Worm (Caenorhabditis elegans) whole organism, L4/young adult: ENCODE measurements around the gene unc-49.

Experiments used
- W03F9.2 ChIP-seq: fragments of 150-350 bp; optimal IDR thresholded peaks from 2 replicates; lab custom pipeline; 2014; ENCODE audit warnings: missing biosample characterization, missing genetic modification characterization
- dao-5 ChIP-seq: sonication (generic microtip); optimal IDR thresholded peaks from 2 replicates; lab custom pipeline; 2016; ENCODE audit warnings: missing genotype, missing genetic modification characterization, moderate library complexity, missing compliant biosample characterization
- him-1 ChIP-seq: sonication (generic microtip); optimal IDR thresholded peaks from 2 replicates; lab custom pipeline; 2016; ENCODE audit warnings: missing genotype, missing genetic modification reagents, missing genetic modification characterization, missing compliant biosample characterization

unc-49 gene

DNA sequence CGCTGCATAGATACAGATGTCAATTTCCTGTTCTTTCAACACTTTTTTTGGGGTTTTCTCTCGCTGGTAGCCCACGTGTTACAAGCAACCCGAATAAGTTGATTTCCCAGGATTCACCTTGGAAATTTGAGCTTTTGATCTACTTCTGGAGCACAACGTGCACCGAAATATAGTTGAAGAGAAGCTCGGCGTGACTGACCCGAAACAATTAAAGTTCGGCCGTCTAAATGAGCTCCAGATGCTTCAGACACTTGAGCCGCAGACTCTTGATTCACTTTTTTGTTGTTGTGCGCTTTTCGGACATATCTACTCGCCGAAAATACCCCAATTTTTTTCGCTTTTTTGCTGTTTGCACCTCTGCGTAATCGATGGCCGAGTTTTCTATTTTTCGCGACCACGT lies 1.7 kb upstream of the unc-49 start:
- TF ChIP-seq him-1 (tag; lab: Kevin White, UChicago) (no peak), W03F9.2 (tag; lab: Kevin White, UChicago) (no peak), dao-5 (no peak)

DNA sequence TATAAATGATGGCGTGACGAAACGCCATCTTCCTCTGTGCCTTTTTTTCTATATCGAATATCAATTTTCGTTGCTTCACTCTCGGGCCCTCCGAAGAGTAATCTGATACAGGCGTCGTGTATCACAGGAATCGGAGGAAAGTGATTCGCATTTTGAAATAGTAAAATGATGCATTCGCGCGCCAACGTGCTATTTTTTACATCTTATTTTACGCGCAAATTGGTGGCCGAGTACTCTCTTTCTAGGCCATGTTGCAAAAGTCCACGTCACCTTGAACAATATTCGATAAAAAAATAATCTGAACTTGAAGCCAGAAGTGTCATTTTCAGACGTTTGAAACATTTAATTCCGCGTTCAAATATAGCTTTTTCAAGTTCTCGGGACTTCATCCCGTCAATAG lies 947 bp upstream of the unc-49 start:
- TF ChIP-seq him-1 (tag; lab: Kevin White, UChicago) (no peak), dao-5 (no peak), W03F9.2 (tag; lab: Kevin White, UChicago) (no peak)

DNA sequence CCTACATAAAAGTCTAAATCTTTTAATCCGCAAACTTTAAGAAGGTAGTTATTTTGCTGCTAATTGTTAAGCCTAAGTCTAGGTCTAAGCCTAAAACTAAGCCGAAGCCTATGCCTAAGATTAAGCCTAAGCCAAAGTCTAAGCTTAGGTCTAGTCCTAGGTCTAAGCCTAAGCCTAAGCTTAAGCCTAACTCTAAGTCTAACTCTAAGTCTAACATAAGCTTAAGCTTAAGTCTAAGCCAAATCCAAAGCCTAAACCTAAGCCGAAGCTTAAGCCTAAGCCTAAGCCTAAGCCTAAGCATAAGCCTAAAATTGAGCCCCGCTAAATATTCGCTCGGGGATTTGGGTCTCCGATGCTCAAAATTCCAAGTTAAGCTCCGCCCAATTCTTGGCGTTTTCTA lies 657 bp downstream of the unc-49 start:
- no peak for TF ChIP-seq him-1 (tag; lab: Kevin White, UChicago)
- TF ChIP-seq dao-5 = no peak
- no peak for TF ChIP-seq W03F9.2 (tag; lab: Kevin White, UChicago)

DNA sequence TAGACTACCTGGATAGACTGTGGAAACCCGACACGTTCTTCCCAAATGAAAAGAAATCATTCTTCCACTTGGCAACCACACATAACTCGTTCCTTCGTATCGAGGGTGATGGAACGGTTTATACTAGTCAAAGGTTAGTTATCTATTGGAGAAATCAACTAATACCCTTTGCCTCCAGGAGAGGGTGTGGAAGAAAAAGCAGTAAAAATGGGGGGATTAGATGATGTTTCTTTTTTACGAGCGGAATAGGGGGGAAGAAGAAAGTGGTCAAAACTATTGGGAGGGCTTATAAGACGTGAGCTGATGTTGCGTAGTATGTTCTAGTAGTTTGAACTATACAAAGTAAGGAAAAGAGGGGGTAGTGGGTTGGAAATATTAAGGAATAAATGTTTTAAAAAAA lies 2.5 kb downstream of the unc-49 start:
- TF ChIP-seq W03F9.2 (tag; lab: Kevin White, UChicago) (no peak), dao-5 (no peak), him-1 (tag; lab: Kevin White, UChicago) (no peak)

DNA sequence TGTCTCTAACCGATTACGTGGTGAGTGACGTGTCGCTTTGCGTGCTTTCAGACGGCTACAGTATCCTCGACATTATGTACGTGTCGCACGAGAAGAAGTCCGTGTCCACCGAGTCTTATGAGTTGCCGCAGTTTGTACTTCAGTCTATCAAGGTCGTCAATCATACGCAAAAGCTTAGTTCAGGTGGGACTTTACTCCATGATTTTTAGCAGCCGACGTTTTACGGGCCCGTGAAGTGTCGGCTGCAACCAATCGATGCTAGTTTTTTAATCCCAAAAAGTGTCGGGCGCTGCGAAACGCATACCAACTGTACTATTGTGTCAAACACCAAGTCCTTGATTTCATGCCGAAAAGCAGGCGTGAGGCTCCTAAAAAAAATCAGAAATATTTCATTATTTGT lies 4.3 kb downstream of the unc-49 start:
- TF ChIP-seq him-1 (tag; lab: Kevin White, UChicago) (no peak), W03F9.2 (tag; lab: Kevin White, UChicago) (no peak), dao-5 (no peak)

DNA sequence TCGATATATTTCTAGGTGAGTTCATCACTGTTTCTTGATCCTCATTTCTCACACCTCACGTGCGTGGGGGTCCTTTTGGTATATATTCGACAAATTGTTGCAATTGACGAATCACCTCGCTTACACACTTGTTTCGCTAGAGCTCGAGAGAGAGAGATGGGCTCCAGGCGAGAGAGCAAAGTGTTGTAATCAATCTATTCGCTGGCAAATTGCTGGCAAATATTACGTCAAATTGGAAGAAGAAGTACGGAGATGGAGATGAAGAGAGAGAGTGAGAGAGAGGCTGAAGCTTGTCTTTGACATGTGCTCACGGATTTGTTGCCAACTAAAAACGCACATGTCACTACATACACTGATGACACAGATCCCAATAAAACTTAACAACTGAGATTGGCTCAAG lies 5.4 kb downstream of the unc-49 start:
- no peak for TF ChIP-seq W03F9.2 (tag; lab: Kevin White, UChicago)
- TF ChIP-seq him-1 (tag; lab: Kevin White, UChicago) = no peak
- TF ChIP-seq dao-5 = no peak

DNA sequence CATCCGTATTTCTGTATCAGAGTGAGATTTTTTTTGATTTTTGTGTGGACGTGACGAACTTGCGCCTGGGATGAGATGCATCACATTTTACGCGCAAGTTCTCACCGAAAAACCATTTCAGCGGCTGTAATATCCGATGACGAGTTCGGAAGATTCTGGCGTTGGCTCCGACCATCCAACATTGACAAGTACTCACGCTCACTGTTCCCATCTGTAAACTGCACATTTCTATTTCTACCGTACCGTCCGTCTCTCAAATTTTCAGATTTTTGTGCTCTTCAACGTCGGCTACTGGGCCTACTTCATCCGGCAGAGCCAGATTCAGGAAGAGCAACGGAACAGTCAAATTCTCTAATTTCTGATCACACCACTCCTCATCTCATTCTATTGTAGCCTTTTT lies 6.9 kb downstream of the unc-49 start:
- TF ChIP-seq dao-5 (no peak), W03F9.2 (tag; lab: Kevin White, UChicago) (no peak)

DNA sequence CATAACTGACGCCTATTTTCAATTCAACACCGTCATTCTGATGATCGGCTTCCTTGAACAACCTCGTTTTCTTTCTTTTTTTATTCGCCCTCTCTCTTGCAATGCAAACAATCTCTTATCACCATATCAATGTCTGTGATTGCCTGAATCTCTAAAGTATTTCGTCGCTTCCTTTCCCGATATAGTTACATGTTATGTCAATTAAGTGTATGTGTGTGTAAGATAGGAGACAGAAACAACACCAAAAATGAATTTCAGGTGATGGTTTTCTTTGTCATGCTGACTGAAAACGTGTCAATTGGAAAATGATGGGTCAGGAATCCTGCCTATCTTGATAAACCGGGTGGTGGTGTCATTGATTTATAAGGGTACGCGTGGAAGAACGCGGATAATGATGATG lies 12.7 kb downstream of the unc-49 start:
- TF ChIP-seq W03F9.2 (tag; lab: Kevin White, UChicago) = no peak
- no peak for TF ChIP-seq dao-5
- no peak for TF ChIP-seq him-1 (tag; lab: Kevin White, UChicago)

DNA sequence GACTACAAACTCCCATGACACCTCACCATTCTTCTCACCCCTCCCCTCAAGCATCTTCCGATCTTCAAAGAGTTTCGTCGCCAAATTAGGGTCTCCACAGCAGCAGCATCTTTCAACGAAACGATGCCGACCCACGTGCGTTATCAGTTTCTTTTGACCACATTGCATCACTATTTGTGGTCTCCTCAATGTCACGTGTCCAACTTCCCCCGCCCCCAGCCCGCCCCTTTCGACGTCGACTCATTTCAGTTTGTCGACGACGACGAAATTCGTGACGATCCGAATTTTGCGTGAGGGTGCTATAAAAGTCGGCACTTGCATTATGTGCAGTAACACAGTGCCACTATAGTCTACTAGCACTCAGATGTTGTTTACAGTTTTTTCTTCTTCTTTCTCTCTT lies 13.6 kb downstream of the unc-49 start:
- TF ChIP-seq W03F9.2 (tag; lab: Kevin White, UChicago) = no peak
- no peak for TF ChIP-seq him-1 (tag; lab: Kevin White, UChicago)
- no peak for TF ChIP-seq dao-5

DNA sequence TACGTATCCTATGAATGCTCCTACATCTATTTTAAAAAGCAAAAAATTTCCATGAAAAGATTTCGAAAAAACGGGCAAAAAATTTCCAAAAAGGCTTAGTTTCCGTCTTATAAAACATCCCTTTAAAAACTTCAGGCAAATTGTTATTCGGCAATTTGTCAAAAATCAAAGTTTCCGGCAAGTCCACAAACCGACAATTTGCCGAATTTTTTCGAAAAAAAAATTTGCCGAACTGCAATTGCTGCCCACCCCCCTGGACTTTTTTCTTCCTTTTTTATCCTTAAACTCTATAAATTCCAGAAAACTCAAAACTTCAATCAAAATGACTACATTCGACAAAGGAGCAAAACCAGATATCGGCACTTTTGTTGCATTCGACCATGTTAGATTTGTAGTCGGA lies 14.7 kb downstream of the unc-49 start, which contains the start of gene hpd-1:
Gene hpd-1 (plus strand): TSS at position 301 of the 400 bp plus-strand sequence.
- no peak for TF ChIP-seq W03F9.2 (tag; lab: Kevin White, UChicago)
- TF ChIP-seq him-1 (tag; lab: Kevin White, UChicago) = no peak
- TF ChIP-seq dao-5 = no peak

DNA sequence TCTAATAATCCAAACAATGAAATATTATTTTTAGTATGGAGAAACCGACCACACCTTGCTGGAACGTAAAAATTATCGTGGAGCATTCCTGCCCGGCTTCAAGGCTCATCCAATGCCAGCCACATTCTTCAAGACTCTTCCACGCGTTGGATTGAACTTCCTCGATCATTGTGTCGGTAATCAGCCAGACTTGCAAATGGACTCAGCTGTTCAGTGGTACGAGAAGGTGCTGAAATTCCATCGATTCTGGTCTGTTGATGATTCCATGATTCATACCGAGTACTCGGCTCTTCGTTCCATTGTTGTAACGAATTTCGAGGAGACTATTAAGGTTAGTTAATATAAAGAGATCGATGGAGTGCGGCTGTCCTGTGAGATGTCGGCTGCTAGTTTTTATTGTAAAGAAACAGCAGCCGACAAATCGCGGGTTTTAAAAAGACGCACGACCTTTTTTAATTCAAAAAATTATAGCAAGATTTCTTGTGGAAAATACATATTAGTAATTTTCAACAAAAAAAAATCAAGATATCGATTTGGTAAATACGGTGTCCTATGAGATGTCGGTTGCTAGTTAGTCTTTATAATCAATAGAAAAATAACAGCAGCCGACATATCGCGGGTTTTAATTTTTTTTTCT lies 15.6 kb downstream of the unc-49 start:
- TF ChIP-seq him-1 (tag; lab: Kevin White, UChicago) = no peak
- no peak for TF ChIP-seq W03F9.2 (tag; lab: Kevin White, UChicago)
- TF ChIP-seq dao-5 = no peak

DNA sequence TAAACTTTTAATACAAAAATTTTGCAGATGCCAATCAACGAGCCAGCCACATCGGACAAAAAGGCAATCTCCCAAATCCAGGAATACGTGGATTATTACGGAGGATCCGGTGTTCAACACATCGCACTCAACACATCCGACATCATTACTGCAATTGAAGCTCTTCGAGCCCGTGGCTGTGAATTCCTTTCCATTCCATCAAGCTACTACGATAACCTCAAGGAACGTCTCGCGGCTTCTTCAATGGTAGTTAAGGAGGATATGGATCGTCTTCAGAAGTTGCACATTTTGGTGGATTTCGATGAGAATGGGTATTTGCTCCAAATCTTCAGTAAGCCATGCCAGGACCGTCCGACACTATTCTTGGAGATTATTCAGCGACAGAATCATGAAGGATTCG lies 16.4 kb downstream of the unc-49 start:
- no peak for TF ChIP-seq him-1 (tag; lab: Kevin White, UChicago)
- TF ChIP-seq W03F9.2 (tag; lab: Kevin White, UChicago) = no peak
- TF ChIP-seq dao-5 = no peak

DNA sequence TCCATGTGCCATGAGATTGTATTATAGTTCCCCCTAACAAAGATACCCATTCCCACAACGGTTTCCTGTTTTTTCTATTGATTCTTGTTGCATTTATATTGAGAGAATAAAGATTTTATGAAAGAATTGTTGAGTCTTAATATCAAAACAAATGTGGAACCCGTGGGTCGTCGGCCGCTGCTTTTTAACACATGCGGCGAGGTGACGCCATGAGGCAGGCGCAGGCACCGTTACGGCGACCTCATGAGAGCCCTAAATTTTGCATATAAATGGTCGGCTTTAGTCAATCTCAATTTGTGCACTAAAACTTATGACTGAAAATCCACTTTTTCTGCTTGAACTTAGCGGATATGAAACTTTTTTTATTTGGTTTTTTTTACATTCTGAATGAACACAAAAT lies 17.0 kb downstream of the unc-49 start:
- no peak for TF ChIP-seq W03F9.2 (tag; lab: Kevin White, UChicago)
- TF ChIP-seq dao-5 = no peak
- TF ChIP-seq him-1 (tag; lab: Kevin White, UChicago) = no peak

DNA sequence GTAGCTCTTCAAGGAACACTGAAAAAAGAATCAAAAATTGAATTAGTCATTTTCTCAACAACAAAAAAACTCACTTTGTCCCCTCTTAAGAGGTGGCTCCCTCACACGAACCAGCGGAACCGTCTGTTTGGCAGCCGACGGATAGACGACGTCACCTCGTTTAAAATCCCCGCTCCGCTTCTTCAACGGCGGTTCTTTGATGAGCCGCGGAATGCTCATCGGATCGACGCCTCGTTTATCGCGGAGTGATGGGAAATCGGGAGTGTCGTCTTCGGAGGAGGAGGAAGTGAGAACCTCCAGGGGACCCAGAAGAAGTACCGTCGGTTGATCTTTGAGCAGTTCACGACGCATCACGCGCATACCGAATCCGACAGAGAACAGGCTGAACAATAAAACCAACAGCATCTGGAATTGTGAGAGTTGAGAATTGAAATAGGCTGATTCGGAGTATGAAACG lies 18.2 kb downstream of the unc-49 start, which contains the start of gene nlp-68:
Gene nlp-68 (minus strand): TSS at position 407 of the 457 bp plus-strand sequence.
- TF ChIP-seq W03F9.2 (tag; lab: Kevin White, UChicago) (no peak), him-1 (tag; lab: Kevin White, UChicago) (no peak), dao-5 (no peak)

DNA sequence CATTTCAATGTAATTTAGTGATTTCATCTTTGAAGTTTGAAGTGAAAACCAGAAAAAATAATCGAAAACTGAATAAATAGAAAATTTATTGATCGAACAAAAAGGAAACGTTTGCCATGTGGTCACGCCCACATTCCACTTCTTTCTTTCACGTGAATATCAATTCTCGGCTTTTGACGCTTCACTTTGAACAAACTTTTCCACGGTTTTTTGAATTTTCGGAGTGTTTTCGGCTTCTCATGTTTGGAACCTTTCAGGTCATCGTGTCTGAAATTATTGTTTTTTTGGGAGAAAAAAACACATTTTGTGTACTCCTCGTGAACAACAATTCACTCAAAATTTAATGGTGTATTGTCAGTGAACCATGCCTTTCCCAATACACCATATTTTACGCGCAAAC lies 32.4 kb downstream of the unc-49 start, which contains the start of gene T21C12.8:
Gene T21C12.8 (minus strand): TSS at position 101 of the 400 bp plus-strand sequence.
- no peak for TF ChIP-seq W03F9.2 (tag; lab: Kevin White, UChicago)
- TF ChIP-seq dao-5 = no peak
- no peak for TF ChIP-seq him-1 (tag; lab: Kevin White, UChicago)
